Fruit fly (Drosophila melanogaster) whole organism, adult: ENCODE measurements around the gene Dbp73D.

Experiments
- CG11617 ChIP-seq: fragments of 200-800 bp; sonication (Bioruptor generic); optimal IDR thresholded peaks from 2 replicates; lab custom pipeline; 2017; ENCODE audit warnings: mild to moderate bottlenecking, missing biosample characterization, missing genetic modification reagents, missing genetic modification characterization
- CG12768 ChIP-seq: fragments of 200-800 bp; sonication (Bioruptor generic); optimal IDR thresholded peaks from 2 replicates; lab custom pipeline; 2017; ENCODE audit warnings: missing biosample characterization, missing genetic modification characterization, mild to moderate bottlenecking, moderate library complexity, missing genetic modification reagents
- CG14711 ChIP-seq: fragments of 200-800 bp; sonication (Bioruptor generic); optimal IDR thresholded peaks from 2 replicates; lab custom pipeline; 2018; ENCODE audit warnings: missing biosample characterization, mild to moderate bottlenecking, missing genetic modification characterization, moderate library complexity
- CG1620 ChIP-seq: fragments of 200-800 bp; sonication (Bioruptor generic); optimal IDR thresholded peaks from 2 replicates; lab custom pipeline; 2016; ENCODE audit warnings: missing biosample characterization, missing genetic modification characterization
- CG33017 ChIP-seq: fragments of 200-800 bp; sonication (Bioruptor generic); optimal IDR thresholded peaks from 2 replicates; lab custom pipeline; 2018; ENCODE audit warnings: missing biosample characterization, mild to moderate bottlenecking, missing genetic modification characterization, moderate library complexity
- CG5204 ChIP-seq: fragments of 200-800 bp; sonication (Bioruptor generic); optimal IDR thresholded peaks from 2 replicates; lab custom pipeline; 2016; ENCODE audit warnings: missing biosample characterization, missing genetic modification characterization
- CG7045 ChIP-seq: fragments of 200-800 bp; sonication (Bioruptor generic); optimal IDR thresholded peaks from 2 replicates; lab custom pipeline; 2017; ENCODE audit warnings: missing biosample characterization, mild to moderate bottlenecking, missing genetic modification characterization
- CG7101 ChIP-seq: fragments of 200-800 bp; sonication (Bioruptor generic); optimal IDR thresholded peaks from 2 replicates; lab custom pipeline; 2018; ENCODE audit warnings: missing biosample characterization, mild to moderate bottlenecking, missing genetic modification characterization, moderate library complexity
- Clk ChIP-seq: fragments of 200-800 bp; sonication (Bioruptor generic); optimal IDR thresholded peaks from 2 replicates; lab custom pipeline; 2017; ENCODE audit warnings: missing biosample characterization, missing genetic modification characterization
- Crg-1 ChIP-seq: fragments of 200-800 bp; sonication (Bioruptor generic); optimal IDR thresholded peaks from 2 replicates; lab custom pipeline; 2016; ENCODE audit warnings: missing biosample characterization, missing genetic modification characterization
- Hr96 ChIP-seq: fragments of 200-800 bp; sonication (Bioruptor generic); optimal IDR thresholded peaks from 2 replicates; lab custom pipeline; 2016; ENCODE audit warnings: missing biosample characterization, missing genetic modification characterization
- Mnt ChIP-seq: fragments of 200-800 bp; sonication (Bioruptor generic); optimal IDR thresholded peaks from 2 replicates; lab custom pipeline; 2016; ENCODE audit warnings: missing biosample characterization, mild to moderate bottlenecking, missing genetic modification characterization
- bab1 ChIP-seq: fragments of 200-800 bp; sonication (Bioruptor generic); optimal IDR thresholded peaks from 3 replicates; lab custom pipeline; 2019; ENCODE audit warnings: missing biosample characterization, mild to moderate bottlenecking, missing genetic modification characterization, moderate library complexity
- cic ChIP-seq: fragments of 200-800 bp; sonication (Bioruptor generic); optimal IDR thresholded peaks from 2 replicates; lab custom pipeline; 2017; ENCODE audit warnings: missing biosample characterization, mild to moderate bottlenecking, missing genetic modification characterization, moderate library complexity
- cnc ChIP-seq, 2 experiments: fragments of >200 bp; optimal IDR thresholded peaks; 2 replicates each; lab custom pipeline; 2017
- kay ChIP-seq: fragments of 200-800 bp; sonication (Bioruptor generic); peaks from one replicate; lab custom pipeline; 2016; ENCODE audit warnings: missing biosample characterization, missing genetic modification characterization, borderline replicate concordance
- ovo ChIP-seq: fragments of 200-800 bp; sonication (Bioruptor generic); optimal IDR thresholded peaks from 2 replicates; lab custom pipeline; 2016; ENCODE audit warnings: missing biosample characterization, missing genetic modification characterization
- pad ChIP-seq: fragments of 200-800 bp; sonication (Bioruptor generic); optimal IDR thresholded peaks from 3 replicates; lab custom pipeline; 2017; ENCODE audit warnings: missing biosample characterization, missing genetic modification characterization, mild to moderate bottlenecking, moderate library complexity, missing genetic modification reagents
- tj ChIP-seq: fragments of 200-800 bp; sonication (Bioruptor generic); optimal IDR thresholded peaks from 3 replicates; lab custom pipeline; 2017; ENCODE audit warnings: missing biosample characterization, mild to moderate bottlenecking, missing genetic modification characterization, moderate library complexity
- toe ChIP-seq: fragments of 200-800 bp; sonication (Bioruptor generic); optimal IDR thresholded peaks from 2 replicates; lab custom pipeline; 2016; ENCODE audit warnings: missing biosample characterization, missing genetic modification characterization

Gene Dbp73D

DNA sequence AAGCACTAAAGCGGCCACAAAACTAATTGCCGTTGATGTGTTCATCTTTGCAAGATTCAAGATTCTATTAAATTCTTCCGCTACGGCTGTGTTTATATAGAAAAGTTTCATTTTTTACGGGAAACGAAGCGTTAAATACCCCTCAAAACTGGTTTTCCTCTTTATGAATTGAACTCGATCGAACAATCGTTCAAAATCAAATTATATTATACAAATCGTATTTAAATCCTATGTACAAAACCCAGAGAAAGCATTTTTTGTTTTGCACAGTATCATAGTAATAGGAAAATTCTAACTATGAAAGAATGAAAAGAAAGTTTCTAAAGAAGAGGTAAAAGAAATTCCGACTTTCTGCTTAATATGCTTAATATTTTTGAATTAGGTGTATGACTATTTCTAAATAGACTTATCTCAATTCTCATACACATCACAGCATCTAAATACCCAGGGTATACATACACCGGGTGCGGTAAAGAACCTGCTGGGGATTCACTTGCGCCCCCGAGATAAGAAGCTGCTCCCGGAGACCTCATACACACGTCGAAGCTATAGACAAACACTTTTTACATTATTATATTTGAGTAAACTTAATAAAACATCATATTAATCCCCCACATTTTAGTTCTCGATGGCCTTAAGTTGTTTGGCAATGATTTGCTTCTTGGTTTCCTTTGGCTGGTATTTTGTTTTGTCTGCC is 2.5 kb downstream of the Dbp73D start, which contains the start of gene PGRP-SB1:
Gene PGRP-SB1, minus strand, starts transcription at position 51 of the 697 bp plus-strand sequence.
- TF ChIP-seq CG33017 (tag; lab: Kevin White, UChicago): no peak

dm6 chr3L:16726069-16726591 is 4.5 kb downstream of the Dbp73D start, which contains the start of the genes CG13026 and PGRP-SB2:
Gene CG13026 (minus strand): TSS chr3L:16726169.
Gene PGRP-SB2 (plus strand): TSS chr3L:16726541.
- TF ChIP-seq bab1 (GFP tag; lab: Kevin White, UChicago) (no peak), pad (GFP tag; lab: Kevin White, UChicago) (no peak), Mnt (GFP tag; lab: Kevin White, UChicago) (no peak), CG1620 (GFP tag; lab: Kevin White, UChicago) (no peak), Crg-1 (no peak), tj (GFP tag; lab: Kevin White, UChicago) (no peak), toe (GFP tag; lab: Kevin White, UChicago) (no peak), Clk (GFP tag; lab: Kevin White, UChicago) (no peak), CG11617 (GFP tag; lab: Kevin White, UChicago) (no peak), ovo (GFP tag; lab: Kevin White, UChicago) (no peak), CG7045 (no peak), CG33017 (tag; lab: Kevin White, UChicago) (no peak), cnc (optimal IDR thresholded peaks at IDR 0.05; lab: Kevin White, UChicago) (no peak), CG7101 (tag; lab: Kevin White, UChicago) (no peak), cic (GFP tag; lab: Kevin White, UChicago) (no peak), CG14711 (tag; lab: Kevin White, UChicago) (no peak), CG5204 (GFP tag; lab: Kevin White, UChicago) (no peak), kay (GFP tag; lab: Kevin White, UChicago) (no peak)

dm6 chr3L:16724561-16724960 is 6.1 kb downstream of the Dbp73D start, which contains the start of gene CG13031:
Gene CG13031 (plus strand): TSS chr3L:16724861.
- TF ChIP-seq CG12768: no peak

dm6 chr3L:16714193-16714538 is 16.5 kb downstream of the Dbp73D start:
- TF ChIP-seq bab1 (GFP tag; lab: Kevin White, UChicago): no peak
- peak; percentile 49 for TF ChIP-seq CG11617 (GFP tag; lab: Kevin White, UChicago)
- TF ChIP-seq kay (GFP tag; lab: Kevin White, UChicago): no peak
- TF ChIP-seq tj (GFP tag; lab: Kevin White, UChicago): no peak
- TF ChIP-seq pad (GFP tag; lab: Kevin White, UChicago): peak; percentile 8
- TF ChIP-seq CG5204 (GFP tag; lab: Kevin White, UChicago): no peak
- TF ChIP-seq Crg-1: peak; percentile 43
- TF ChIP-seq cic (GFP tag; lab: Kevin White, UChicago): no peak
- TF ChIP-seq CG7045: peak; percentile 36
- TF ChIP-seq ovo (GFP tag; lab: Kevin White, UChicago): no peak
- peak; percentile 29 for TF ChIP-seq CG14711 (tag; lab: Kevin White, UChicago)
- peak; percentile 29 for TF ChIP-seq Clk (GFP tag; lab: Kevin White, UChicago)
- no peak for TF ChIP-seq CG33017 (tag; lab: Kevin White, UChicago)
- peak; percentile 38 for TF ChIP-seq CG7101 (tag; lab: Kevin White, UChicago)
- peak; percentile 5 for TF ChIP-seq CG1620 (GFP tag; lab: Kevin White, UChicago)
- peak; percentile 6 for TF ChIP-seq Mnt (GFP tag; lab: Kevin White, UChicago)
- peak; percentile 83 for TF ChIP-seq CG12768
- no peak for TF ChIP-seq toe (GFP tag; lab: Kevin White, UChicago)
- TF ChIP-seq Hr96 (GFP tag; lab: Kevin White, UChicago): no peak
- no peak for TF ChIP-seq cnc (optimal IDR thresholded peaks at IDR 0.05; lab: Kevin White, UChicago)

dm6 chr3L:16713446-16714192 is 17.0 kb downstream of the Dbp73D start:
- TF ChIP-seq CG7045 (no peak), Mnt (GFP tag; lab: Kevin White, UChicago) (no peak), ovo (GFP tag; lab: Kevin White, UChicago) (peak; percentile 4), CG7101 (tag; lab: Kevin White, UChicago) (no peak), pad (GFP tag; lab: Kevin White, UChicago) (peak; percentile 23), cic (GFP tag; lab: Kevin White, UChicago) (peak; percentile 31), bab1 (GFP tag; lab: Kevin White, UChicago) (peak; percentile 12)

- TF ChIP-seq kay (GFP tag; lab: Kevin White, UChicago) (no peak), CG7101 (tag; lab: Kevin White, UChicago) (no peak), tj (GFP tag; lab: Kevin White, UChicago) (no peak), cic (GFP tag; lab: Kevin White, UChicago) (no peak), CG33017 (tag; lab: Kevin White, UChicago) (no peak), Crg-1 (no peak), CG1620 (GFP tag; lab: Kevin White, UChicago) (no peak)
Measured at dm6 chr3L:16712371-16712770, 18.2 kb downstream of the Dbp73D start.
